Fruit fly (Drosophila melanogaster): ENCODE results near the gene Pgant5.
A peak's percentile ranks its signal among the peaks of the same experiment; 100 is the strongest.

The Pgant5 gene

dm6 chr2L:5111261-5111922 lies 18.0 kb upstream of the Pgant5 start:
- TF ChIP-seq CG7101 (tag; optimal IDR thresholded peaks at IDR 0.05) (no peak), kay (GFP tag; ENCODE audit: borderline replicate concordance) (peak; percentile 56), CG1620 (GFP tag; optimal IDR thresholded peaks at IDR 0.05) (no peak)

dm6 chr2L:5109059-5109458 lies 15.7 kb upstream of the Pgant5 start:
- TF ChIP-seq cic (GFP tag; optimal IDR thresholded peaks at IDR 0.05) (no peak), Crg-1 (GFP tag; optimal IDR thresholded peaks at IDR 0.05) (no peak), Hr96 (GFP tag; optimal IDR thresholded peaks at IDR 0.05) (no peak)

- TF ChIP-seq CG11617 (GFP tag; optimal IDR thresholded peaks at IDR 0.05): no peak
- TF ChIP-seq kay (GFP tag; ENCODE audit: borderline replicate concordance): no peak
- peak; percentile 82 for TF ChIP-seq cic (GFP tag; optimal IDR thresholded peaks at IDR 0.05)
- no peak for TF ChIP-seq Hr96 (GFP tag; optimal IDR thresholded peaks at IDR 0.05)
- no peak for TF ChIP-seq bab1 (GFP tag; optimal IDR thresholded peaks at IDR 0.05)
Observed at dm6 chr2L:5108273-5108653, 14.9 kb upstream of the Pgant5 start.

DNA sequence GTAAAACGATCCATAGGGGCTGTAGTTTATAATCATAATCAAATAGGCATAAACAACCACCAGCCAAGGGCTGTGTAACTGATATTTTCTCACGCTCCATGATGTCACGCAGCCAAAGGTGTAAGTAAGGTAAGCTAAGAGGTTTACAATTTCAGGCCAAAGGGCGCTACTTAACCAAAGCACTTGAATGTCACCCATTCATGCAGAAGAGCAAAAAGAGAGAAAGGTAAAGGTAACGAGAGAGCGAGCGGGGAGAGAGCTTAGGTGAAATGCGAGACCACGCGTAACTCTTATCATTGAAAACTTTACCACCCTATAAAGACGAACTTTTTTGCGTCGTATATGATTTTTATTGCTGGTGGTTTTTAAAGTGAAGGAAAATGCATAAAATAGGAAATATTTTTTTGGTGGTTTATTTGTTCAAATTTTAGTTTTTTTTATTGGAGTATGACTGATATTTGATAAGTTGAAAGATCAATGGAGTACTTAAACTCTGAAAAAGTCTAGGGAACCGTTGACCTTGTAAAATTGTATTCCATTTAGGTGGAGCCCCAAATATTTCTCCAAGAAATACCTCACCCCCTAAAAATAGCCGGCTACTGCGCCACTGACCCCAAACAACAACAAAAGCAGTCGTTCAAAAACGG lies 14.4 kb upstream of the Pgant5 start:
- TF ChIP-seq CG7101 (tag; optimal IDR thresholded peaks at IDR 0.05) (peak; percentile 97), kay (GFP tag; ENCODE audit: borderline replicate concordance) (peak; percentile 94), toe (GFP tag; optimal IDR thresholded peaks at IDR 0.05) (peak; percentile 93), CG1620 (GFP tag; optimal IDR thresholded peaks at IDR 0.05) (peak; percentile 88), CG33017 (tag; optimal IDR thresholded peaks at IDR 0.05) (peak; percentile 97), cnc (optimal IDR thresholded peaks at IDR 0.05) (no peak), Hr96 (GFP tag; optimal IDR thresholded peaks at IDR 0.05) (peak; percentile 97), pad (GFP tag; optimal IDR thresholded peaks at IDR 0.05) (peak; percentile 86), CG5204 (GFP tag; optimal IDR thresholded peaks at IDR 0.05) (peak; percentile 98), CG11617 (GFP tag; optimal IDR thresholded peaks at IDR 0.05) (peak; percentile 98), ovo (GFP tag; optimal IDR thresholded peaks at IDR 0.05) (peak; percentile 89), cic (GFP tag; optimal IDR thresholded peaks at IDR 0.05) (peak; percentile 78), CG7045 (GFP tag; optimal IDR thresholded peaks at IDR 0.05) (peak; percentile 96), Crg-1 (GFP tag; optimal IDR thresholded peaks at IDR 0.05) (peak; percentile 94), tj (GFP tag; optimal IDR thresholded peaks at IDR 0.05) (peak; percentile 84), Clk (GFP tag; optimal IDR thresholded peaks at IDR 0.05) (peak; percentile 95), CG12768 (GFP tag; optimal IDR thresholded peaks at IDR 0.05) (peak; percentile 94), bab1 (GFP tag; optimal IDR thresholded peaks at IDR 0.05) (peak; percentile 93), CG14711 (tag; optimal IDR thresholded peaks at IDR 0.05) (peak; percentile 89), Mnt (GFP tag; optimal IDR thresholded peaks at IDR 0.05) (peak; percentile 91)

dm6 chr2L:5103733-5104132 lies 10.3 kb upstream of the Pgant5 start:
- TF ChIP-seq kay (GFP tag; ENCODE audit: borderline replicate concordance) (peak; percentile 92), CG7101 (tag; optimal IDR thresholded peaks at IDR 0.05) (no peak)

DNA sequence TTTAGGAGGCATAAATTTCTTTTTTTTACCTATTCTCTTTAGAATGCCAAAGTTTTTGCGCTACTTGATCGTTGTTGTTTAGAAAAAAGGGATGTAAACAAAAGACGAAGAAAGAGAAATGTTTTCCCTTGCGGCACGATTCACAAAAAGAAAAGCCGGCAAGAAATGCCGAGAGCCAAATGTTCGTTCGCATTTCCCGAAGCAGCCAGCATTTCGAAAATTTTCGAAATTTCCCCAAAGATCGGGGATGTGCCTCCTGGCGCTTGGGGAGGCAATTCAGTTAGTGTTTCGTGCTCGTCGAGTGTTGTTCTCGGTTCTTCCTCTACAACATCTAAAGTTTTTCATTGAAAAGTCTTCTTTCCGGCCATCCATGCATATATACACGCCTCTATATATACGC lies 7.2 kb upstream of the Pgant5 start, which contains the start of gene Msp300:
TSS of gene Msp300 (plus strand) at position 301 of the 400 bp plus-strand sequence.
- TF ChIP-seq Hr96 (GFP tag; optimal IDR thresholded peaks at IDR 0.05) (no peak), pad (GFP tag; optimal IDR thresholded peaks at IDR 0.05) (no peak), cic (GFP tag; optimal IDR thresholded peaks at IDR 0.05) (no peak), CG1620 (GFP tag; optimal IDR thresholded peaks at IDR 0.05) (no peak), CG14711 (tag; optimal IDR thresholded peaks at IDR 0.05) (no peak), CG7045 (GFP tag; optimal IDR thresholded peaks at IDR 0.05) (no peak), Clk (GFP tag; optimal IDR thresholded peaks at IDR 0.05) (no peak), CG11617 (GFP tag; optimal IDR thresholded peaks at IDR 0.05) (no peak), kay (GFP tag; ENCODE audit: borderline replicate concordance) (no peak), CG5204 (GFP tag; optimal IDR thresholded peaks at IDR 0.05) (no peak), cnc (optimal IDR thresholded peaks at IDR 0.05) (no peak)

DNA sequence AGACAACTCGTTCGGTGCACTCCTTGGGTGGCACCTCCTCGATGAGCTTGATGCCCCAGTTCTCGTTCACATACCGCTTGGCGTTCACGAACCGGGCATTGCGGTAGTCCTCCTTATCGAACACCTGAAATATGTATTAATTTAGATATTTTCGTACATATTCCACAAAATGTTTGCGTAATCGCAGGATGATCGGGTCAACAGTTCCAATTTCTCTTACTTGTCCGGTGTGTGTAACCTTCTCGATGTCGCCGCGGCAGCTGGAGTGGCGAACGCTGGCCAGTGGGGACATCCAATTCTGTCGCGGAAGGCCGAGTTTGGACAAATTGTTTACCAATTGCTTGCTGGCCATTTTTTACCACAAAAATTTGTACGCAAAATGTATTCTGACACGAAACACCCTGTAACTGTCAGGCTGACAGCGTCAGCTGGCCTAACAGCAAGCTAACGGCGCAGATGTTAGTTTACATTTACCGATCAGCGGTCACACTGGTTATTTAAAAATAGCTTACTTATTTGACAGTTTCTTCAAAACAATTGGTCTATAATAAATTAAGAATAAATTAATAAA lies 6.5 kb upstream of the Pgant5 start, which contains the start of gene ND-13A:
TSS of gene ND-13A (minus strand) at position 499 of the 571 bp plus-strand sequence.
- TF ChIP-seq CG11617 (GFP tag; optimal IDR thresholded peaks at IDR 0.05): no peak
- peak; percentile 44 for TF ChIP-seq bab1 (GFP tag; optimal IDR thresholded peaks at IDR 0.05)
